Fruit fly (Drosophila melanogaster): ENCODE measurements around the gene Brf.

The Brf gene

dm6 chr3R:17385329-17386019 is 5.7 kb downstream of the Brf start (continued):
- TF ChIP-seq CG9932 (GFP tag; IDR thresholded peaks at IDR 0.05) (peak; percentile 73), CkIIα-i1 (GFP tag; IDR thresholded peaks at IDR 0.05) (no peak), CG12769 (tag; optimal IDR thresholded peaks at IDR 0.05) (peak; percentile 64), ham (GFP tag; IDR thresholded peaks at IDR 0.05) (peak; percentile 51), jumu (GFP tag; optimal IDR thresholded peaks at IDR 0.05) (peak; percentile 67), cg (GFP tag; optimal IDR thresholded peaks at IDR 0.05) (no peak), pum (GFP tag; optimal IDR thresholded peaks at IDR 0.05) (peak; percentile 70), gsb-n (tag; optimal IDR thresholded peaks at IDR 0.05) (peak; percentile 95), CG15073 (GFP tag; optimal IDR thresholded peaks at IDR 0.05) (no peak), cwo (GFP tag; optimal IDR thresholded peaks at IDR 0.05) (peak; percentile 64), schlank (tag; optimal IDR thresholded peaks at IDR 0.05) (peak; percentile 5), CG8388 (GFP tag; optimal IDR thresholded peaks at IDR 0.05) (no peak), rib (GFP tag; IDR thresholded peaks at IDR 0.05) (0 out of 2 replicates have a peak, but pooled peaks have one; percentile 49), CG10979 (tag; optimal IDR thresholded peaks at IDR 0.05) (peak; percentile 4), ap (GFP tag; IDR thresholded peaks at IDR 0.05) (no peak), unpg (GFP tag; optimal IDR thresholded peaks at IDR 0.05) (peak; percentile 7), pho (GFP tag; optimal IDR thresholded peaks at IDR 0.05) (peak; percentile 56), chn (GFP tag; optimal IDR thresholded peaks at IDR 0.05) (peak; percentile 66), CG4707 (GFP tag; optimal IDR thresholded peaks at IDR 0.05) (no peak), CG10147 (GFP tag; optimal IDR thresholded peaks at IDR 0.05) (no peak), cas (GFP tag; IDR thresholded peaks at IDR 0.05) (no peak), nmo (GFP tag; optimal IDR thresholded peaks at IDR 0.05) (peak; percentile 35), seq (GFP tag; IDR thresholded peaks at IDR 0.05) (peak; percentile 68), CG4854 (GFP tag; optimal IDR thresholded peaks at IDR 0.05) (peak; percentile 19), CoRest (tag; optimal IDR thresholded peaks at IDR 0.05) (peak; percentile 69), Kr (GFP tag; optimal IDR thresholded peaks at IDR 0.05) (no peak), crp (GFP tag; optimal IDR thresholded peaks at IDR 0.05) (peak; percentile 91 to 99), CG16813 (GFP tag; IDR thresholded peaks at IDR 0.05; ENCODE audit: partially characterized antibody) (peak; percentile 8; the same call in 1 of the 3 replicates), insv (GFP tag; optimal IDR thresholded peaks at IDR 0.05) (peak in 1 of 2 experiments; percentile 36), CG6654 (GFP tag; optimal IDR thresholded peaks at IDR 0.05) (no peak), ewg (GFP tag; optimal IDR thresholded peaks at IDR 0.05) (peak; percentile 44), CG2889 (GFP tag; IDR thresholded peaks at IDR 0.05) (no peak), so (GFP tag; IDR thresholded peaks at IDR 0.05) (no peak), sd (tag; optimal IDR thresholded peaks at IDR 0.05) (peak; percentile 72), Ptx1 (GFP tag; IDR thresholded peaks at IDR 0.05) (peak; percentile 58; the same call in 1 of the 2 replicates), Aef1 (GFP tag; IDR thresholded peaks at IDR 0.05) (no peak; the same call in 2 of the 3 replicates), her (GFP tag; optimal IDR thresholded peaks at IDR 0.05) (peak; percentile 55), gcm (GFP tag; optimal IDR thresholded peaks at IDR 0.05) (no peak), abd-A (tag; optimal IDR thresholded peaks at IDR 0.05) (peak; percentile 28), CG11398 (GFP tag; optimal IDR thresholded peaks at IDR 0.05) (peak; percentile 16), shn (GFP tag; optimal IDR thresholded peaks at IDR 0.05) (peak; percentile 22), CG3726 (GFP tag; IDR thresholded peaks at IDR 0.05) (no peak), crc (GFP tag; optimal IDR thresholded peaks at IDR 0.05) (peak; percentile 38), ind (GFP tag; optimal IDR thresholded peaks at IDR 0.05) (peak; percentile 62), yki (optimal IDR thresholded peaks at IDR 0.05) (no peak), CG30020 (tag; optimal IDR thresholded peaks at IDR 0.05) (peak; percentile 31), Adf1 (GFP tag; IDR thresholded peaks at IDR 0.05) (peak; percentile 42; the same call in 1 of the 2 replicates), lbe (GFP tag; optimal IDR thresholded peaks at IDR 0.05) (no peak), CG17612 (GFP tag; IDR thresholded peaks at IDR 0.05) (no peak; the same call in 1 of the 2 replicates), CG2199 (GFP tag; IDR thresholded peaks at IDR 0.05) (0 out of 3 replicates have a peak, but pooled peaks have one; percentile 27)
